Comparison of ENCODE assay signal across 3 worm cellular contexts in genomic region chrX:2920456-2920855, ce11.
TF ChIP-seq lines count a peak whose summit lies in the region.

No protein-coding gene starts in this region.

TF ChIP-seq in whole organism, late embryonic, 69 proteins besides CTCF, POLR2A, EP300 and RAD21:
- TF ChIP-seq pat-9 (tag; optimal IDR thresholded peaks at IDR 0.05; lab: Kevin White, UChicago) = no peak
- no peak for TF ChIP-seq C38D4.7 (GFP tag; optimal IDR thresholded peaks at IDR 0.05; lab: Kevin White, UChicago)
- no peak for TF ChIP-seq nhr-11 (tag; optimal IDR thresholded peaks at IDR 0.05; lab: Kevin White, UChicago)
- TF ChIP-seq dve-1 (tag; optimal IDR thresholded peaks at IDR 0.05; lab: Kevin White, UChicago) = no peak
- peak; percentile 78 for TF ChIP-seq unc-42 (tag; optimal IDR thresholded peaks at IDR 0.05; lab: Kevin White, UChicago)
- no peak for TF ChIP-seq ceh-45 (GFP tag; IDR thresholded peaks at IDR 0.05; lab: Robert Waterston, UW)
- no peak for TF ChIP-seq hlh-30 (tag; optimal IDR thresholded peaks at IDR 0.05; lab: Kevin White, UChicago; ENCODE audit: insufficient read depth)
- no peak for TF ChIP-seq pqm-1 (tag; optimal IDR thresholded peaks at IDR 0.05; lab: Kevin White, UChicago)
- peak; percentile 15 for TF ChIP-seq ttx-3 (tag; optimal IDR thresholded peaks at IDR 0.05; lab: Kevin White, UChicago)
- no peak for TF ChIP-seq lim-6 (tag; optimal IDR thresholded peaks at IDR 0.05; lab: Kevin White, UChicago)
- TF ChIP-seq unc-55 (GFP tag; optimal IDR thresholded peaks at IDR 0.05; lab: Kevin White, UChicago) = peak; percentile 89
- TF ChIP-seq ceh-18 (tag; optimal IDR thresholded peaks at IDR 0.05; lab: Kevin White, UChicago) = no peak
- no peak for TF ChIP-seq ceh-2 (tag; optimal IDR thresholded peaks at IDR 0.05; lab: Kevin White, UChicago)
- TF ChIP-seq pros-1 (tag; optimal IDR thresholded peaks at IDR 0.05; lab: Kevin White, UChicago) = no peak
- no peak for TF ChIP-seq sdc-2 (tag; optimal IDR thresholded peaks at IDR 0.05; lab: Kevin White, UChicago)
- no peak for TF ChIP-seq F13H6.1 (tag; optimal IDR thresholded peaks at IDR 0.05; lab: Kevin White, UChicago)
- no peak for TF ChIP-seq ceh-22 (tag; optimal IDR thresholded peaks at IDR 0.05; lab: Kevin White, UChicago)
- no peak for TF ChIP-seq ceh-14 (tag; optimal IDR thresholded peaks at IDR 0.05; lab: Kevin White, UChicago)
- no peak for TF ChIP-seq mec-3 (tag; optimal IDR thresholded peaks at IDR 0.05; lab: Kevin White, UChicago; ENCODE audit: borderline replicate concordance)
- TF ChIP-seq nhr-232 (tag; optimal IDR thresholded peaks at IDR 0.05; lab: Kevin White, UChicago) = no peak
- peak; percentile 12 for TF ChIP-seq ceh-31 (tag; optimal IDR thresholded peaks at IDR 0.05; lab: Kevin White, UChicago)
- TF ChIP-seq fkh-10 (GFP tag; optimal IDR thresholded peaks at IDR 0.05; lab: Kevin White, UChicago) = no peak
- no peak for TF ChIP-seq lin-11 (tag; optimal IDR thresholded peaks at IDR 0.05; lab: Kevin White, UChicago)
- no peak for TF ChIP-seq pha-2 (tag; optimal IDR thresholded peaks at IDR 0.05; lab: Kevin White, UChicago)
- no peak for TF ChIP-seq gmeb-2 (tag; optimal IDR thresholded peaks at IDR 0.05; lab: Kevin White, UChicago)
- TF ChIP-seq fax-1 (tag; optimal IDR thresholded peaks at IDR 0.05; lab: Kevin White, UChicago) = no peak

TF ChIP-seq in whole organism, midembryonic, 9 proteins besides CTCF, POLR2A, EP300 and RAD21:
- no peak for TF ChIP-seq ztf-23 (GFP tag; IDR thresholded peaks at IDR 0.05; lab: Robert Waterston, UW)
- peak; percentile 59 for TF ChIP-seq cog-1 (tag; optimal IDR thresholded peaks at IDR 0.05; lab: Kevin White, UChicago)

TF ChIP-seq in whole organism, mixed stage, embryonic, 35 proteins besides CTCF, POLR2A, EP300 and RAD21:
- no peak for TF ChIP-seq nhr-237 (tag; optimal IDR thresholded peaks at IDR 0.05; lab: Kevin White, UChicago)
- TF ChIP-seq bed-3 (GFP tag; optimal IDR thresholded peaks at IDR 0.05; lab: Kevin White, UChicago) = no peak
- no peak for TF ChIP-seq lin-32 (GFP tag; optimal IDR thresholded peaks at IDR 0.05; lab: Kevin White, UChicago)
- peak; percentile 95 for TF ChIP-seq unc-62 (GFP tag; optimal IDR thresholded peaks at IDR 0.05; lab: Kevin White, UChicago)
- no peak for TF ChIP-seq nhr-76 (tag; optimal IDR thresholded peaks at IDR 0.05; lab: Kevin White, UChicago)
- no peak for TF ChIP-seq elt-1 (tag; optimal IDR thresholded peaks at IDR 0.05; lab: Kevin White, UChicago; ENCODE audit: borderline replicate concordance, insufficient read depth)
- TF ChIP-seq unc-120 (tag; optimal IDR thresholded peaks at IDR 0.05; lab: Kevin White, UChicago; ENCODE audit: poor library complexity, severe bottlenecking) = no peak
- TF ChIP-seq ces-1 (GFP tag; optimal IDR thresholded peaks at IDR 0.05; lab: Kevin White, UChicago) = peak; percentile 89
- peak; percentile 53 for TF ChIP-seq mls-2 (tag; optimal IDR thresholded peaks at IDR 0.05; lab: Kevin White, UChicago)
- peak; percentile 50 for TF ChIP-seq hlh-1 (tag; optimal IDR thresholded peaks at IDR 0.05; lab: Kevin White, UChicago)
- no peak for TF ChIP-seq blmp-1 (tag; optimal IDR thresholded peaks at IDR 0.05; lab: Kevin White, UChicago)
- no peak for TF ChIP-seq ceh-39 (tag; optimal IDR thresholded peaks at IDR 0.05; lab: Kevin White, UChicago)
- TF ChIP-seq mep-1 (tag; optimal IDR thresholded peaks at IDR 0.05; lab: Kevin White, UChicago) = no peak
- TF ChIP-seq flh-1 (GFP tag; optimal IDR thresholded peaks at IDR 0.05; lab: Kevin White, UChicago) = no peak
- no peak for TF ChIP-seq ceh-83 (GFP tag; optimal IDR thresholded peaks at IDR 0.05; lab: Kevin White, UChicago)
- TF ChIP-seq ceh-43 (GFP tag; optimal IDR thresholded peaks at IDR 0.05; lab: Kevin White, UChicago) = peak; percentile 32
- no peak for TF ChIP-seq drap-1 (GFP tag; optimal IDR thresholded peaks at IDR 0.05; lab: Kevin White, UChicago)
- TF ChIP-seq sem-2 (GFP tag; optimal IDR thresholded peaks at IDR 0.05; lab: Kevin White, UChicago) = no peak
- peak; percentile 68 for TF ChIP-seq nhr-2 (tag; optimal IDR thresholded peaks at IDR 0.05; lab: Kevin White, UChicago)
- TF ChIP-seq nhr-28 (tag; optimal IDR thresholded peaks at IDR 0.05; lab: Kevin White, UChicago) = no peak
- no peak for TF ChIP-seq nhr-12 (tag; optimal IDR thresholded peaks at IDR 0.05; lab: Kevin White, UChicago)
- TF ChIP-seq zip-8 (tag; optimal IDR thresholded peaks at IDR 0.05; lab: Kevin White, UChicago) = peak; percentile 37
